Fruit fly (Drosophila melanogaster) whole organism: ENCODE measurements around the gene CG6656.

Source experiments
- CG8478 ChIP-seq: fragments of >200 bp; optimal IDR thresholded peaks from 2 replicates; lab custom pipeline; 2018; ENCODE audit warnings: inconsistent platforms
- Dll ChIP-seq: fragments of >200 bp; optimal IDR thresholded peaks from 2 replicates; lab custom pipeline; 2017
- EcR ChIP-seq, 2 experiments: fragments of >200 bp; optimal IDR thresholded peaks; 2 replicates each; lab custom pipeline; 2017; ENCODE audit warnings: missing biosample characterization in 2 of 2, missing genetic modification characterization in 2 of 2, missing genetic modification reagents in 2 of 2
- pan ChIP-seq: fragments of >200 bp; optimal IDR thresholded peaks from 2 replicates; lab custom pipeline; 2017
- psq ChIP-seq: fragments of >200 bp; optimal IDR thresholded peaks from 2 replicates; lab custom pipeline; 2017
- usp ChIP-seq: fragments of >200 bp; optimal IDR thresholded peaks from 2 replicates; lab custom pipeline; 2017; ENCODE audit warnings: missing biosample characterization, missing genetic modification characterization, mixed read lengths

DNA sequence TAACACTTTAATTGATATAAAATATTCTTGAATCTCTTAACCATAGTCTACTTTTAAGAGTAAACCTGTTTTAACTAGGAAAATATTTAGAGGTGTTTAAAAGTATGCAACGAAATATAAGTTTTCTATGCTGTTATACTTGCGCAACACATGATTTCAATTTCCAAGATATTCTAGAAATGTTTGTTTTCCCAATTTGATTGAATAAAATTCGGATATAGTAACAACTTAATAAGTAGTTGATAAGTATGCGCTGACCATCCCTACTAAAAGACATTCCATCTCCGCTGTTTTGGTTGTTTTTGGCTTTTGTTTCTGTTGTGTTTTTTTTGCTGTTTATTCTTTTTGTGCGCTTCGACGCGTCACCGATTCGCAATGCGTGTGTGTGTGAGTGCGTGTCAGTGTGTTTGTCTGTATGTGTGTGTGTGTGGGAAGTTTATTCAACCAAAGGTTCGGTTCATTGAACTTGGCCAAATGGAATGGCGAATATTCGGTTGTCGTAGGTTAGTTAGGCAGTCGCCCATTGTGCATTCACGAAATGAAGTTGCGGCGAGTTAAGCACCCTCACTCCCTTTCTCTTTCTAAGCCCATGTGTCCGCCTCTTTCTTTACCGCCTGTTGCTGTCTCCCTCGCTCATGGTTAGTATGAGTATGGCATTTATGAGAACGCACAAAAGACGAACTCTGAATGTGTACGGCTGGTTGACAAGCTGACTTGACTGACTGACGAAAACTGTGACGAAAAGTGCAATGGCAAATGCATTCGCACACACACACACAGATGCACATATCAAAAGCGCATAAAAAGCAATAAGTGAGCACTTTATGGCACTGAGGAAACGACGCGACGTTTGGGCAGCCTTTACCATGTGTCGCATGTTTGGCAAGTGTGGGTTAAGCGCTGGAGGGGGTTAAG, 21.1 kb downstream of the CG6656 start:
- TF ChIP-seq CG8478 (lab: Kevin White, UChicago), result no peak
- TF ChIP-seq Dll (lab: Kevin White, UChicago), result no peak
- no peak for TF ChIP-seq psq (lab: Kevin White, UChicago)
- TF ChIP-seq EcR (GFP tag; optimal IDR thresholded peaks at IDR 0.05; lab: Kevin White, UChicago), result peak; percentile 77 to 82
- no peak for TF ChIP-seq usp
- no peak for TF ChIP-seq pan (lab: Kevin White, UChicago)
